Worm (Caenorhabditis elegans): ENCODE measurements around the gene F16B4.5.

F16B4.5 gene

ce11 chrV:1586906-1587305 is 1.3 kb upstream of the F16B4.5 start, which contains the start of gene F16B4.6:
TSS of gene F16B4.6 (plus strand) at chrV:1587206.
- TF ChIP-seq ceh-34 (tag; optimal IDR thresholded peaks at IDR 0.05) (no peak), madf-2 (tag; optimal IDR thresholded peaks at IDR 0.05) (no peak), pax-1 (tag; optimal IDR thresholded peaks at IDR 0.05) (no peak), elt-2 (tag; optimal IDR thresholded peaks at IDR 0.05) (no peak), gmeb-2 (tag; optimal IDR thresholded peaks at IDR 0.05) (no peak), pha-2 (tag; optimal IDR thresholded peaks at IDR 0.05) (no peak), rnt-1 (tag; optimal IDR thresholded peaks at IDR 0.05) (no peak)

ce11 chrV:1593799-1594420 is 5.7 kb downstream of the F16B4.5 start, which contains the start of gene F16B4.4:
TSS of gene F16B4.4 (plus strand) at chrV:1594019.
- TF ChIP-seq ceh-2 (tag; optimal IDR thresholded peaks at IDR 0.05), result no peak
- no peak for TF ChIP-seq hlh-6 (tag; optimal IDR thresholded peaks at IDR 0.05)
- no peak for TF ChIP-seq lim-6 (tag; optimal IDR thresholded peaks at IDR 0.05)
- TF ChIP-seq ref-2 (tag; optimal IDR thresholded peaks at IDR 0.05), result no peak

ce11 chrV:1594554-1595092 is 6.4 kb downstream of the F16B4.5 start:
- TF ChIP-seq ceh-31 (tag; optimal IDR thresholded peaks at IDR 0.05) (no peak), ref-2 (tag; optimal IDR thresholded peaks at IDR 0.05) (no peak), mec-3 (tag; optimal IDR thresholded peaks at IDR 0.05; ENCODE audit: borderline replicate concordance) (no peak), ceh-9 (tag; optimal IDR thresholded peaks at IDR 0.05) (no peak), tbx-2 (tag; optimal IDR thresholded peaks at IDR 0.05) (no peak), dmd-4 (tag; optimal IDR thresholded peaks at IDR 0.05; ENCODE audit: borderline replicate concordance) (no peak), madf-2 (tag; optimal IDR thresholded peaks at IDR 0.05) (no peak), ceh-14 (tag; optimal IDR thresholded peaks at IDR 0.05) (no peak), T23F11.4 (GFP tag; optimal IDR thresholded peaks at IDR 0.05) (no peak), unc-86 (tag; optimal IDR thresholded peaks at IDR 0.05) (no peak), zip-5 (tag; optimal IDR thresholded peaks at IDR 0.05) (no peak), hlh-6 (tag; optimal IDR thresholded peaks at IDR 0.05) (no peak), nhr-232 (tag; optimal IDR thresholded peaks at IDR 0.05) (no peak), ceh-22 (tag; optimal IDR thresholded peaks at IDR 0.05) (no peak), pros-1 (tag; optimal IDR thresholded peaks at IDR 0.05) (no peak), unc-42 (tag; optimal IDR thresholded peaks at IDR 0.05) (no peak)

DNA sequence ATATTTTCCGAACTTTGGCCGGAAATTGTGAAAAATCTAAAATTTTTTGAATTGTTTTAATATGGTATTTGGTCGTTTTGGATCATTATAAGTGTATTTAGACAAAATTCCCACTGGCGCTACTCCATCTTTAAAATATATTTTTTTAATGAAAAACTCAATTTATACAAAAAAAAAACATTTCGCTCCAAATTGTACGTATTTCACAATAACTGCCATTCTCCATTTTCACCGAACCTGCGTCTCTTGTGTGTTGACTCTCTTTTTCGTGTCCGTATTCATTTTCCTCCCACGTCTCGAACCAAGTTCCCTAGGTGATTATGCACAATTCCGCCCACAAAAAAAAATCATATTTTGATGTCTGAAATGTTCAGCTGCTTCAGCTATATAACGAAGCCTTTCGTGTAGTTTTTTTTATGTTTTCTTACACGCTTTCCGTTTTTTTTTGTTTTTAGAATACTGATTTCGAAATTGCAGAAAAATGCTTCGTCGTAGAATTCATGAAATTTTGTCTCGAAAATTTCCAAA is 12.4 kb downstream of the F16B4.5 start, which contains the start of gene F16B4.2:
F16B4.2 (plus strand) TSS at position 478 of the 528 bp plus-strand sequence.
- no peak for TF ChIP-seq hlh-13 (GFP tag; optimal IDR thresholded peaks at IDR 0.05)
- TF ChIP-seq tbx-7 (tag; optimal IDR thresholded peaks at IDR 0.05), result no peak
- TF ChIP-seq che-1 (tag; optimal IDR thresholded peaks at IDR 0.05), result no peak
- no peak for TF ChIP-seq ceh-31 (tag; optimal IDR thresholded peaks at IDR 0.05)
- TF ChIP-seq sox-4 (tag; optimal IDR thresholded peaks at IDR 0.05), result no peak

DNA sequence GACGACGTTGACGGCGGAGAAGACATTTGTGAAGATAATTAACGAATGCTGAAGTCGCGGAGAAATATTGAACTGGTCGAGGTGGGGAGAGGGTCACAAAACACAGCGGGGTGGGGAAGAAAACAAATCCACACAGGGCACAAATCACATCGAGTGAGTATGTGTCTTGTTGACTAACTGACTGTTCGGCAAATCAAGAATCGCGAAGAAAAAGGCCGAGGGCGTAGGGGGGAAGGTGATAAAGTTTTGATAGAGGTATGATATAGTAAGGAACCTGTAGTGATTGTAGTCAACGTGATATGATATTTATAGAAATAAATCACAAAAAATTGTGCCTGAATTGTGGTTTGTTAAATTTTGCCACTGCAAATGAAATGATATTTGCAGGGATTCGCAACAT is 19.6 kb downstream of the F16B4.5 start, which contains the start of gene nhr-178:
nhr-178 (minus strand) TSS at position 164 of the 400 bp plus-strand sequence.
- TF ChIP-seq ceh-48 (tag; optimal IDR thresholded peaks at IDR 0.05) (no peak), mec-3 (tag; optimal IDR thresholded peaks at IDR 0.05; ENCODE audit: borderline replicate concordance) (no peak), tbx-2 (tag; optimal IDR thresholded peaks at IDR 0.05) (no peak), pha-2 (tag; optimal IDR thresholded peaks at IDR 0.05) (no peak), K02D7.2 (tag; optimal IDR thresholded peaks at IDR 0.05) (no peak), lim-6 (tag; optimal IDR thresholded peaks at IDR 0.05) (no peak), syd-9 (tag; optimal IDR thresholded peaks at IDR 0.05) (no peak), ceh-6 (GFP tag; optimal IDR thresholded peaks at IDR 0.05) (no peak), pros-1 (tag; optimal IDR thresholded peaks at IDR 0.05) (no peak), ceh-19 (GFP tag; optimal IDR thresholded peaks at IDR 0.05) (no peak), hlh-13 (GFP tag; optimal IDR thresholded peaks at IDR 0.05) (no peak), F13H6.1 (tag; optimal IDR thresholded peaks at IDR 0.05) (no peak), che-1 (tag; optimal IDR thresholded peaks at IDR 0.05) (no peak), unc-86 (tag; optimal IDR thresholded peaks at IDR 0.05) (no peak), ceh-14 (tag; optimal IDR thresholded peaks at IDR 0.05) (no peak), ceh-31 (tag; optimal IDR thresholded peaks at IDR 0.05) (no peak), pqm-1 (tag; optimal IDR thresholded peaks at IDR 0.05) (no peak), ttx-3 (tag; optimal IDR thresholded peaks at IDR 0.05) (no peak)

Measured in whole organism, late embryonic.